Worm (Caenorhabditis elegans) whole organism, L2 larva: ENCODE results near the gene C49A9.4.
"Not testable (repeated sequence)": the region's sequence is repeated elsewhere in the genome, so short reads cannot be mapped to it uniquely, and the experiment has no call there.

Source experiments
- C34F6.9 ChIP-seq: fragments of 150-350 bp; optimal IDR thresholded peaks from 2 replicates; lab custom pipeline; 2014; ENCODE audit warnings: missing biosample characterization, missing genetic modification characterization
- F13H6.1 ChIP-seq: sonication (generic microtip); optimal IDR thresholded peaks from 2 replicates; lab custom pipeline; 2016; ENCODE audit warnings: missing genetic modification characterization, missing compliant biosample characterization
- R02D3.7 ChIP-seq: fragments of 150-350 bp; optimal IDR thresholded peaks from 2 replicates; lab custom pipeline; 2014; ENCODE audit warnings: missing biosample characterization, missing genetic modification characterization
- Y55F3AM.14 ChIP-seq: fragments of 200-800 bp; sonication (Bioruptor generic); optimal IDR thresholded peaks from 2 replicates; lab custom pipeline; 2018; ENCODE audit warnings: mild to moderate bottlenecking, missing genetic modification characterization, missing compliant biosample characterization
- alr-1 ChIP-seq: fragments of 150-350 bp; optimal IDR thresholded peaks from 2 replicates; lab custom pipeline; 2014; ENCODE audit warnings: missing biosample characterization, missing genetic modification characterization
- aly-2 ChIP-seq: fragments of 150-350 bp; optimal IDR thresholded peaks from 2 replicates; lab custom pipeline; 2014; ENCODE audit warnings: missing biosample characterization, missing genetic modification characterization
- ama-1 ChIP-seq: fragments of 150-350 bp; optimal IDR thresholded peaks from 2 replicates; lab custom pipeline; 2018; ENCODE audit warnings: inconsistent platforms
- blmp-1 ChIP-seq: sonication (generic microtip); optimal IDR thresholded peaks from 2 replicates; lab custom pipeline; 2017; ENCODE audit warnings: missing genetic modification characterization, mild to moderate bottlenecking, missing compliant biosample characterization, antibody characterized with exemption, moderate library complexity; ENCODE audit not compliant: insufficient read depth
- ceh-16 ChIP-seq: fragments of 150-350 bp; optimal IDR thresholded peaks from 2 replicates; lab custom pipeline; 2014; ENCODE audit warnings: missing biosample characterization, missing genetic modification characterization
- crh-2 ChIP-seq: sonication (generic microtip); optimal IDR thresholded peaks from 2 replicates; lab custom pipeline; 2017; ENCODE audit warnings: missing biosample characterization, missing genetic modification characterization
- egl-27 ChIP-seq: sonication (generic microtip); optimal IDR thresholded peaks from 3 replicates; lab custom pipeline; 2017; ENCODE audit warnings: missing biosample characterization, missing genetic modification reagents, missing genetic modification characterization
- fos-1 ChIP-seq: fragments of 150-350 bp; optimal IDR thresholded peaks from 2 replicates; lab custom pipeline; 2014; ENCODE audit warnings: missing biosample characterization, missing genetic modification characterization
- gmeb-1 ChIP-seq: fragments of 150-350 bp; optimal IDR thresholded peaks from 2 replicates; lab custom pipeline; 2014; ENCODE audit warnings: missing biosample characterization, missing genetic modification characterization
- lin-13 ChIP-seq: fragments of 150-350 bp; optimal IDR thresholded peaks from 2 replicates; lab custom pipeline; 2014; ENCODE audit warnings: missing biosample characterization, missing genetic modification reagents, missing genetic modification characterization
- lin-39 ChIP-seq: fragments of 150-350 bp; optimal IDR thresholded peaks from 2 replicates; lab custom pipeline; 2014; ENCODE audit warnings: missing biosample characterization, missing genetic modification reagents, missing genetic modification characterization
- lsy-2 ChIP-seq, 2 experiments: fragments of 150-350 bp in 1 of 2; sonication (generic microtip) in 1 of 2; optimal IDR thresholded peaks; 2 replicates each; lab custom pipeline; 2014 to 2017; ENCODE audit warnings: missing biosample characterization in 2 of 2, missing genetic modification characterization in 2 of 2
- mab-5 ChIP-seq: fragments of 150-350 bp; optimal IDR thresholded peaks from 2 replicates; lab custom pipeline; 2014; ENCODE audit warnings: missing biosample characterization, missing genetic modification characterization
- mdl-1 ChIP-seq, 2 experiments: fragments of 150-350 bp in 1 of 2; sonication (generic microtip) in 1 of 2; optimal IDR thresholded peaks; 2 replicates each; lab custom pipeline; 2017; ENCODE audit warnings: missing biosample characterization in 2 of 2, missing genetic modification characterization in 2 of 2
- nhr-10 ChIP-seq: sonication (generic microtip); optimal IDR thresholded peaks from 2 replicates; lab custom pipeline; 2017; ENCODE audit warnings: missing biosample characterization, missing genetic modification characterization
- nhr-12 ChIP-seq: fragments of 150-350 bp; optimal IDR thresholded peaks from 2 replicates; lab custom pipeline; 2014; ENCODE audit warnings: missing biosample characterization, missing genetic modification characterization
- nhr-129 ChIP-seq: fragments of 150-350 bp; optimal IDR thresholded peaks from 2 replicates; lab custom pipeline; 2014; ENCODE audit warnings: missing biosample characterization, missing genetic modification characterization
- nhr-21 ChIP-seq: fragments of 150-350 bp; optimal IDR thresholded peaks from 2 replicates; lab custom pipeline; 2014; ENCODE audit warnings: missing biosample characterization, missing genetic modification characterization
- nhr-23 ChIP-seq: fragments of 150-350 bp; optimal IDR thresholded peaks from 2 replicates; lab custom pipeline; 2014; ENCODE audit warnings: missing biosample characterization, missing genetic modification reagents, missing genetic modification characterization
- nhr-237 ChIP-seq: fragments of 150-350 bp; optimal IDR thresholded peaks from 2 replicates; lab custom pipeline; 2014; ENCODE audit warnings: missing biosample characterization, missing genetic modification characterization
- nhr-25 ChIP-seq: fragments of 150-350 bp; sonication (generic microtip); optimal IDR thresholded peaks from 3 replicates; lab custom pipeline; 2014; ENCODE audit warnings: missing biosample characterization, missing genetic modification characterization
- nhr-6 ChIP-seq: fragments of 150-350 bp; optimal IDR thresholded peaks from 2 replicates; lab custom pipeline; 2014; ENCODE audit warnings: missing biosample characterization, missing genetic modification characterization
- peb-1 ChIP-seq: fragments of 150-350 bp; optimal IDR thresholded peaks from 2 replicates; lab custom pipeline; 2014; ENCODE audit warnings: missing biosample characterization, missing genetic modification characterization
- sem-4 ChIP-seq: fragments of 150-350 bp; optimal IDR thresholded peaks from 2 replicates; lab custom pipeline; 2014; ENCODE audit warnings: missing biosample characterization, missing genetic modification reagents, missing genetic modification characterization
- skn-1 ChIP-seq: sonication (generic microtip); optimal IDR thresholded peaks from 2 replicates; lab custom pipeline; 2017; ENCODE audit warnings: missing biosample characterization, missing genetic modification characterization
- sma-9 ChIP-seq, 2 experiments: fragments of 150-350 bp in 1 of 2; sonication (generic microtip) in 1 of 2; optimal IDR thresholded peaks; 2 replicates each; lab custom pipeline; 2014 to 2016; ENCODE audit warnings: missing genetic modification characterization in 2 of 2, mild to moderate bottlenecking in 1 of 2, missing biosample characterization in 1 of 2, missing compliant biosample characterization in 1 of 2, missing genetic modification reagents in 1 of 2, moderate library complexity in 1 of 2
- unc-39 ChIP-seq: fragments of 150-350 bp; optimal IDR thresholded peaks from 2 replicates; lab custom pipeline; 2014; ENCODE audit warnings: missing biosample characterization, missing genetic modification characterization
- unc-55 ChIP-seq: fragments of 150-350 bp; sonication (generic microtip); optimal IDR thresholded peaks from 3 replicates; lab custom pipeline; 2014; ENCODE audit warnings: missing biosample characterization, missing genetic modification reagents, missing genetic modification characterization
- unc-62 ChIP-seq: fragments of 150-350 bp; optimal IDR thresholded peaks from 2 replicates; lab custom pipeline; 2014; ENCODE audit warnings: missing biosample characterization, missing genetic modification reagents, missing genetic modification characterization
- zag-1 ChIP-seq: fragments of 150-350 bp; optimal IDR thresholded peaks from 2 replicates; lab custom pipeline; 2014; ENCODE audit warnings: missing biosample characterization, missing genetic modification characterization
- ztf-1 ChIP-seq: fragments of 200-800 bp; sonication (Bioruptor generic); conservative IDR thresholded peaks from 2 replicates; pipeline ENCODE4 v1.3.6; 2022; ENCODE audit warnings: missing genetic modification characterization, missing compliant biosample characterization
- ztf-11 ChIP-seq: sonication (generic microtip); optimal IDR thresholded peaks from 2 replicates; lab custom pipeline; 2017; ENCODE audit warnings: missing biosample characterization, missing genetic modification characterization
- ztf-4 ChIP-seq: fragments of 150-350 bp; optimal IDR thresholded peaks from 2 replicates; lab custom pipeline; 2014; ENCODE audit warnings: missing biosample characterization, missing genetic modification characterization

Gene C49A9.4

ce11 chrIV:6239993-6240392 is 20.5 kb downstream of the C49A9.4 start, which contains the start of gene F58F9.9:
TSS of gene F58F9.9 (plus strand) at chrIV:6240293.
- TF ChIP-seq egl-27 (no peak), Y55F3AM.14 (GFP tag; lab: Kevin White, UChicago) (no peak)
- TF ChIP-seq, all 48 proteins: peak for 0

ce11 chrIV:6248486-6248885 is 29.0 kb downstream of the C49A9.4 start, which contains the start of gene acox-3:
TSS of gene acox-3 (minus strand) at chrIV:6248492.
- TF ChIP-seq mdl-1 (tag; optimal IDR thresholded peaks at IDR 0.05; lab: Kevin White, UChicago) (no peak), blmp-1 (tag; lab: Kevin White, UChicago) (peak; percentile 28), unc-62 (GFP tag; lab: Kevin White, UChicago) (no peak), C34F6.9 (tag; lab: Kevin White, UChicago) (no peak), sma-9 (GFP tag; optimal IDR thresholded peaks at IDR 0.05; lab: Kevin White, UChicago) (peak; percentile 82), sma-9 (tag; optimal IDR thresholded peaks at IDR 0.05; lab: Kevin White, UChicago) (no peak), gmeb-1 (tag; lab: Kevin White, UChicago) (peak; percentile 58), alr-1 (no peak), ztf-11 (tag; lab: Kevin White, UChicago) (no peak), fos-1 (tag; lab: Kevin White, UChicago) (peak; percentile 56), crh-2 (peak; percentile 24)

ce11 chrIV:6249591-6249990 is 30.1 kb downstream of the C49A9.4 start, which contains the start of gene F58F9.1:
TSS of gene F58F9.1 (plus strand) at chrIV:6249841.
- TF ChIP-seq blmp-1 (tag; lab: Kevin White, UChicago) (no peak), ztf-1 (no peak), unc-55 (GFP tag; lab: Kevin White, UChicago) (peak; percentile 79), lin-13 (GFP tag; lab: Kevin White, UChicago) (no peak), mab-5 (tag; lab: Kevin White, UChicago) (peak; percentile 36), peb-1 (tag; lab: Kevin White, UChicago) (no peak), ztf-4 (tag; lab: Kevin White, UChicago) (no peak), skn-1 (tag; lab: Kevin White, UChicago) (no peak), aly-2 (tag; lab: Kevin White, UChicago) (no peak), Y55F3AM.14 (GFP tag; lab: Kevin White, UChicago) (no peak), ama-1 (lab: Kevin White, UChicago) (no peak), nhr-6 (tag; lab: Kevin White, UChicago) (no peak), zag-1 (tag; lab: Kevin White, UChicago) (no peak), nhr-23 (no peak), fos-1 (tag; lab: Kevin White, UChicago) (no peak), C34F6.9 (tag; lab: Kevin White, UChicago) (peak; percentile 24), nhr-25 (no peak), mdl-1 (tag; optimal IDR thresholded peaks at IDR 0.05; lab: Kevin White, UChicago) (no peak), gmeb-1 (tag; lab: Kevin White, UChicago) (no peak), nhr-10 (no peak), nhr-12 (no peak), nhr-21 (tag; lab: Kevin White, UChicago) (no peak), nhr-129 (tag; lab: Kevin White, UChicago) (no peak), ztf-11 (tag; lab: Kevin White, UChicago) (no peak), R02D3.7 (no peak), sma-9 (GFP tag; optimal IDR thresholded peaks at IDR 0.05; lab: Kevin White, UChicago) (no peak), sma-9 (tag; optimal IDR thresholded peaks at IDR 0.05; lab: Kevin White, UChicago) (no peak), nhr-237 (tag; lab: Kevin White, UChicago) (no peak), lsy-2 (tag; optimal IDR thresholded peaks at IDR 0.05; lab: Kevin White, UChicago) (peak in 1 of 2 experiments; percentile 37), unc-39 (tag; lab: Kevin White, UChicago) (no peak), F13H6.1 (no peak), crh-2 (no peak), ceh-16 (no peak)

ce11 chrIV:6253000-6253399 is 33.5 kb downstream of the C49A9.4 start, which contains the start of gene T13A10.2:
TSS of gene T13A10.2 (plus strand) at chrIV:6253300.
- not testable (repeated sequence) for TF ChIP-seq egl-27; lin-39; sem-4 (tag; lab: Kevin White, UChicago)
